Fruit fly (Drosophila melanogaster) whole organism, embryonic: ENCODE data around the gene CG5968.

Experiments
- CG13424 ChIP-seq: fragments of 200-800 bp; sonication (Bioruptor generic); optimal IDR thresholded peaks from 2 replicates; lab custom pipeline; 2019; ENCODE audit warnings: missing biosample characterization, mild to moderate bottlenecking, missing genetic modification characterization, moderate library complexity
- CG16813 ChIP-seq: fragments of 200-800 bp; sonication (Bioruptor generic); IDR thresholded peaks from 3 replicates; pipeline ENCODE4 v1.3.6; 2022; ENCODE audit warnings: missing biosample characterization, missing genetic modification characterization; ENCODE audit not compliant: partially characterized antibody
- CG7839 ChIP-seq: fragments of 200-800 bp; sonication (Bioruptor generic); optimal IDR thresholded peaks from 3 replicates; lab custom pipeline; 2018; ENCODE audit warnings: missing biosample characterization, mild to moderate bottlenecking, missing genetic modification characterization, moderate library complexity
- CG9797 ChIP-seq: fragments of 200-800 bp; sonication (Bioruptor generic); optimal IDR thresholded peaks from 3 replicates; lab custom pipeline; 2018; ENCODE audit warnings: missing biosample characterization, mild to moderate bottlenecking, missing genetic modification characterization
- NK7.1 ChIP-seq: fragments of 200-800 bp; sonication (Bioruptor generic); optimal IDR thresholded peaks from 3 replicates; lab custom pipeline; 2016; ENCODE audit warnings: missing biosample characterization, missing genetic modification characterization
- al ChIP-seq: fragments of 200-800 bp; sonication (Bioruptor generic); IDR thresholded peaks from 2 replicates; pipeline ENCODE4 v1.3.6; 2022; ENCODE audit warnings: missing biosample characterization, missing genetic modification characterization
- fru ChIP-seq: fragments of >200 bp; optimal IDR thresholded peaks from 2 replicates; lab custom pipeline; 2017
- ssp ChIP-seq: fragments of 200-800 bp; sonication (Bioruptor generic); IDR thresholded peaks from 2 replicates; pipeline ENCODE4 v1.3.6; 2022; ENCODE audit warnings: missing biosample characterization, missing genetic modification characterization
- tx ChIP-seq: fragments of 200-800 bp; sonication (Bioruptor generic); optimal IDR thresholded peaks from 2 replicates; lab custom pipeline; 2016; ENCODE audit warnings: missing biosample characterization, missing genetic modification characterization
- z ChIP-seq: fragments of 200-800 bp; sonication (Bioruptor generic); IDR thresholded peaks from 3 replicates; pipeline ENCODE4 v1.3.6; 2022; ENCODE audit warnings: missing biosample characterization, missing genetic modification characterization

dm6 chr2L:16538931-16539330 is 10.8 kb downstream of the CG5968 start:
- no peak for TF ChIP-seq z
- TF ChIP-seq CG13424 (tag; lab: Kevin White, UChicago) = no peak
- no peak for TF ChIP-seq ssp (GFP tag; lab: Robert Waterston, UW)
- no peak for TF ChIP-seq CG9797 (GFP tag; lab: Kevin White, UChicago)
- no peak for TF ChIP-seq tx (GFP tag; lab: Kevin White, UChicago)
- TF ChIP-seq NK7.1 (GFP tag; lab: Kevin White, UChicago) = no peak
- no peak for TF ChIP-seq fru (lab: Kevin White, UChicago)
- TF ChIP-seq CG7839 (tag; lab: Kevin White, UChicago) = no peak
- no peak for TF ChIP-seq CG16813
- TF ChIP-seq al (GFP tag; lab: Robert Waterston, UW) = no peak
